Worm (Caenorhabditis elegans) whole organism, mixed stage, embryonic: ENCODE data around the gene F48E3.2.

Experiments used
- M03D4.4 ChIP-seq: sonication (generic microtip); optimal IDR thresholded peaks from 2 replicates; lab custom pipeline; 2017; ENCODE audit warnings: mild to moderate bottlenecking, missing genetic modification characterization, missing compliant biosample characterization
- blmp-1 ChIP-seq: fragments of 150-350 bp; optimal IDR thresholded peaks from 2 replicates; lab custom pipeline; 2014; ENCODE audit warnings: missing biosample characterization, missing genetic modification characterization
- elt-1 ChIP-seq: sonication (generic microtip); optimal IDR thresholded peaks from 2 replicates; lab custom pipeline; 2017; ENCODE audit warnings: missing genetic modification characterization, mild to moderate bottlenecking, missing compliant biosample characterization, antibody characterized with exemption, moderate library complexity, borderline replicate concordance; ENCODE audit not compliant: insufficient read depth
- elt-3 ChIP-seq: fragments of 150-350 bp; optimal IDR thresholded peaks from 2 replicates; lab custom pipeline; 2014; ENCODE audit warnings: missing biosample characterization, missing genetic modification characterization
- mls-2 ChIP-seq: sonication (generic microtip); optimal IDR thresholded peaks from 2 replicates; lab custom pipeline; 2016; ENCODE audit warnings: mild to moderate bottlenecking, missing genetic modification characterization, moderate library complexity, missing compliant biosample characterization
- nhr-237 ChIP-seq: fragments of 150-350 bp; optimal IDR thresholded peaks from 2 replicates; lab custom pipeline; 2014; ENCODE audit warnings: missing biosample characterization, missing genetic modification characterization
- nhr-28 ChIP-seq: fragments of 150-350 bp; optimal IDR thresholded peaks from 2 replicates; lab custom pipeline; 2014; ENCODE audit warnings: missing biosample characterization, missing genetic modification characterization
- nhr-76 ChIP-seq: sonication (generic microtip); optimal IDR thresholded peaks from 2 replicates; lab custom pipeline; 2017; ENCODE audit warnings: missing biosample characterization, missing genetic modification characterization
- sem-2 ChIP-seq: fragments of 200-800 bp; sonication (Bioruptor generic); optimal IDR thresholded peaks from 2 replicates; lab custom pipeline; 2018; ENCODE audit warnings: mild to moderate bottlenecking, missing genetic modification characterization, missing compliant biosample characterization
- snpc-4 ChIP-seq: fragments of 150-350 bp; optimal IDR thresholded peaks from 2 replicates; lab custom pipeline; 2014; ENCODE audit warnings: missing biosample characterization, missing genetic modification characterization
- tbx-8 ChIP-seq: fragments of 200-800 bp; sonication (Bioruptor generic); optimal IDR thresholded peaks from 2 replicates; lab custom pipeline; 2018; ENCODE audit warnings: mild to moderate bottlenecking, missing genetic modification characterization, moderate library complexity, missing compliant biosample characterization
- unc-39 ChIP-seq: fragments of 150-350 bp; optimal IDR thresholded peaks from 2 replicates; lab custom pipeline; 2014; ENCODE audit warnings: missing biosample characterization, missing genetic modification characterization
- unc-62 ChIP-seq: fragments of 150-350 bp; optimal IDR thresholded peaks from 2 replicates; lab custom pipeline; 2014; ENCODE audit warnings: missing biosample characterization, missing genetic modification reagents, missing genetic modification characterization

DNA sequence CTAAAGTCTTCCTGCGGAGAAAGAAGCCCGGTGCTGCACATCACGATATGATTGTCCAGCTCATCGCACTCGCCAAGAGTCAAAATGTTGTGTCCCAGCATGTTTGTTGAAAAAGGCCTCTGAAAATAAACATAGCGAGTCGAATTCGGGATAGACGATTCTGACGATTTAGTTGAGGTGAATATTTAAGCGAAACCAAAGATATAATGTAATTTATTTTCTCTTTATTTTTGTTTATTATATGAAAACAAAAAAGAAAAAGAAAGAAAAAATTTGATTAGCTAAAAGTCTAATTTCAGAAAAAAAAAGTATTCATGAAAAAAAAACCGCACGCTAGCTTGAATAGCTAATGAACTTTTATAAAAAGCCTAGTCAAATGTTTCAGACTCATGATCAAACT, 39.7 kb upstream of the F48E3.2 start, which contains the start of gene ceh-14:
- TF ChIP-seq blmp-1 (tag; lab: Kevin White, UChicago), result no peak
- no peak for TF ChIP-seq nhr-28
- no peak for TF ChIP-seq elt-3 (tag; lab: Kevin White, UChicago)
- no peak for TF ChIP-seq nhr-237
- no peak for TF ChIP-seq M03D4.4 (tag; lab: Kevin White, UChicago)
- TF ChIP-seq unc-39 (tag; lab: Kevin White, UChicago), result no peak
- TF ChIP-seq unc-62, result no peak
- TF ChIP-seq tbx-8 (GFP tag; lab: Kevin White, UChicago), result no peak
- TF ChIP-seq snpc-4 (tag; lab: Kevin White, UChicago), result no peak
- no peak for TF ChIP-seq elt-1
- TF ChIP-seq mls-2 (tag; lab: Kevin White, UChicago), result no peak
- no peak for TF ChIP-seq sem-2 (GFP tag; lab: Kevin White, UChicago)
- no peak for TF ChIP-seq nhr-76 (tag; lab: Kevin White, UChicago)
